Fruit fly (Drosophila melanogaster) whole organism, embryonic: ENCODE results near the gene CG12539.

Experiments
- Atf3 ChIP-seq: fragments of 200-800 bp; sonication (Bioruptor generic); optimal IDR thresholded peaks from 3 replicates; lab custom pipeline; 2016; ENCODE audit warnings: missing biosample characterization, missing genetic modification characterization
- CG10267 ChIP-seq: fragments of 200-800 bp; sonication (Bioruptor generic); optimal IDR thresholded peaks from 2 replicates; lab custom pipeline; 2018; ENCODE audit warnings: missing biosample characterization, mild to moderate bottlenecking, missing genetic modification characterization, moderate library complexity
- CG10274 ChIP-seq: fragments of 200-800 bp; sonication (Bioruptor generic); optimal IDR thresholded peaks from 3 replicates; lab custom pipeline; 2017; ENCODE audit warnings: missing biosample characterization, mild to moderate bottlenecking, missing genetic modification characterization
- CG10366 ChIP-seq: fragments of 200-800 bp; sonication (Bioruptor generic); IDR thresholded peaks from 2 replicates; pipeline ENCODE4 v1.3.6; 2022; ENCODE audit warnings: missing biosample characterization, missing genetic modification characterization
- CG10959 ChIP-seq: fragments of 200-800 bp; sonication (Bioruptor generic); IDR thresholded peaks from 2 replicates; pipeline ENCODE4 v1.3.6; 2022; ENCODE audit warnings: missing biosample characterization, missing genetic modification characterization
- CG11456 ChIP-seq: fragments of 200-800 bp; sonication (Bioruptor generic); IDR thresholded peaks from 3 replicates; pipeline ENCODE4 v1.3.6; 2022; ENCODE audit warnings: missing biosample characterization, missing genetic modification characterization
- CG12071 ChIP-seq: fragments of 200-800 bp; sonication (Bioruptor generic); optimal IDR thresholded peaks from 3 replicates; lab custom pipeline; 2018; ENCODE audit warnings: missing biosample characterization, mild to moderate bottlenecking, missing genetic modification characterization
- CG12155 ChIP-seq: fragments of 200-800 bp; sonication (Bioruptor generic); optimal IDR thresholded peaks from 3 replicates; lab custom pipeline; 2016; ENCODE audit warnings: missing biosample characterization, missing genetic modification characterization
- CG12769 ChIP-seq: fragments of 200-800 bp; sonication (Bioruptor generic); optimal IDR thresholded peaks from 2 replicates; lab custom pipeline; 2019; ENCODE audit warnings: missing biosample characterization, mild to moderate bottlenecking, missing genetic modification characterization, moderate library complexity
- CG14667 ChIP-seq: fragments of 200-800 bp; sonication (Bioruptor generic); IDR thresholded peaks from 2 replicates; pipeline ENCODE4 v1.3.6; 2022; ENCODE audit warnings: missing biosample characterization, missing genetic modification characterization
- CG17612 ChIP-seq: fragments of 200-800 bp; sonication (Bioruptor generic); IDR thresholded peaks from 2 replicates; pipeline ENCODE4 v1.3.6; 2022; ENCODE audit warnings: missing biosample characterization, missing genetic modification characterization
- CG17829 ChIP-seq: fragments of 200-800 bp; optimal IDR thresholded peaks from 2 replicates; lab custom pipeline; 2019; ENCODE audit warnings: missing biosample characterization, mild to moderate bottlenecking, missing genetic modification characterization, moderate library complexity
- CG1792 ChIP-seq: fragments of 200-800 bp; sonication (Bioruptor generic); optimal IDR thresholded peaks from 2 replicates; lab custom pipeline; 2016; ENCODE audit warnings: missing biosample characterization, missing genetic modification characterization
- CG18599 ChIP-seq: fragments of 200-800 bp; sonication (Bioruptor generic); optimal IDR thresholded peaks from 3 replicates; lab custom pipeline; 2017; ENCODE audit warnings: missing biosample characterization, missing genetic modification characterization, mild to moderate bottlenecking, moderate library complexity, missing genetic modification reagents
- CG2116 ChIP-seq: fragments of 200-800 bp; sonication (Bioruptor generic); optimal IDR thresholded peaks from 3 replicates; lab custom pipeline; 2018; ENCODE audit warnings: missing biosample characterization, mild to moderate bottlenecking, missing genetic modification characterization
- CG33557 ChIP-seq: fragments of 200-800 bp; sonication (Bioruptor generic); optimal IDR thresholded peaks from 2 replicates; lab custom pipeline; 2019; ENCODE audit warnings: missing biosample characterization, mild to moderate bottlenecking, missing genetic modification characterization, moderate library complexity
- CG4404 ChIP-seq: fragments of 200-800 bp; sonication (Bioruptor generic); IDR thresholded peaks from 2 replicates; pipeline ENCODE4 v1.3.6; 2022; ENCODE audit warnings: missing biosample characterization, missing genetic modification characterization
- CG4617 ChIP-seq: fragments of 200-800 bp; sonication (Bioruptor generic); optimal IDR thresholded peaks from 3 replicates; lab custom pipeline; 2016; ENCODE audit warnings: missing biosample characterization, missing genetic modification characterization, borderline replicate concordance
- CG5180 ChIP-seq: fragments of 200-800 bp; sonication (Bioruptor generic); optimal IDR thresholded peaks from 3 replicates; lab custom pipeline; 2017; ENCODE audit warnings: missing biosample characterization, missing genetic modification characterization, mild to moderate bottlenecking, moderate library complexity, missing genetic modification reagents
- CG6791 ChIP-seq: fragments of 200-800 bp; sonication (Bioruptor generic); IDR thresholded peaks from 3 replicates; pipeline ENCODE4 v1.3.6; 2022; ENCODE audit warnings: missing biosample characterization, missing genetic modification characterization; ENCODE audit not compliant: partially characterized antibody
- CG9215 ChIP-seq: fragments of 200-800 bp; sonication (Bioruptor generic); IDR thresholded peaks from 2 replicates; pipeline ENCODE4 v1.3.6; 2022; ENCODE audit warnings: missing biosample characterization, missing genetic modification characterization
- CG9437 ChIP-seq: fragments of 200-800 bp; sonication (Bioruptor generic); optimal IDR thresholded peaks from 2 replicates; lab custom pipeline; 2018; ENCODE audit warnings: missing biosample characterization, mild to moderate bottlenecking, missing genetic modification characterization
- CG9797 ChIP-seq: fragments of 200-800 bp; sonication (Bioruptor generic); optimal IDR thresholded peaks from 3 replicates; lab custom pipeline; 2018; ENCODE audit warnings: missing biosample characterization, mild to moderate bottlenecking, missing genetic modification characterization
- D ChIP-seq, 2 experiments: fragments of 200-800 bp in 1 of 2; fragments of >200 bp in 1 of 2; sonication (Bioruptor generic) in 1 of 2; optimal IDR thresholded peaks; 2 replicates in 1 of 2; 3 replicates in 1 of 2; lab custom pipeline; 2017; ENCODE audit warnings: mild to moderate bottlenecking in 1 of 2, missing biosample characterization in 1 of 2, missing genetic modification characterization in 1 of 2, missing genetic modification reagents in 1 of 2
- Dip3 ChIP-seq: fragments of 200-800 bp; sonication (Bioruptor generic); optimal IDR thresholded peaks from 3 replicates; lab custom pipeline; 2016; ENCODE audit warnings: missing biosample characterization, missing genetic modification characterization
- ERR ChIP-seq: fragments of 200-800 bp; sonication (Bioruptor generic); optimal IDR thresholded peaks from 2 replicates; lab custom pipeline; 2016; ENCODE audit warnings: missing biosample characterization, missing genetic modification characterization
- Ets65A ChIP-seq: fragments of 200-800 bp; sonication (Bioruptor generic); peaks from one replicate; lab custom pipeline; 2016; ENCODE audit warnings: missing biosample characterization, missing genetic modification characterization
- Med ChIP-seq: fragments of 200-800 bp; sonication (Bioruptor generic); peaks from one replicate; lab custom pipeline; 2016; ENCODE audit warnings: missing biosample characterization, missing genetic modification characterization, mild to moderate bottlenecking, inconsistent platforms, moderate library complexity
- Scr ChIP-seq: fragments of 200-800 bp; sonication (Bioruptor generic); IDR thresholded peaks from 2 replicates; pipeline ENCODE4 v1.3.6; 2022; ENCODE audit warnings: missing biosample characterization, missing genetic modification characterization; ENCODE audit not compliant: partially characterized antibody
- Sin3A ChIP-seq: fragments of >200 bp; optimal IDR thresholded peaks from 2 replicates; lab custom pipeline; 2018
- Sry-δ ChIP-seq: fragments of 200-800 bp; sonication (Bioruptor generic); optimal IDR thresholded peaks from 2 replicates; lab custom pipeline; 2016; ENCODE audit warnings: missing biosample characterization, missing genetic modification characterization
- TFAM ChIP-seq: fragments of 200-800 bp; sonication (Bioruptor generic); optimal IDR thresholded peaks from 2 replicates; lab custom pipeline; 2017; ENCODE audit warnings: missing biosample characterization, missing genetic modification characterization, inconsistent platforms
- ash1 ChIP-seq: fragments of 200-800 bp; sonication (Bioruptor generic); optimal IDR thresholded peaks from 2 replicates; lab custom pipeline; 2018; ENCODE audit warnings: missing biosample characterization, mild to moderate bottlenecking, missing genetic modification characterization
- bab2 ChIP-seq: fragments of 200-800 bp; sonication (Bioruptor generic); optimal IDR thresholded peaks from 2 replicates; lab custom pipeline; 2016; ENCODE audit warnings: missing biosample characterization, missing genetic modification characterization
- dati ChIP-seq: fragments of 200-800 bp; sonication (Bioruptor generic); IDR thresholded peaks from 2 replicates; pipeline ENCODE4 v1.3.6; 2022; ENCODE audit warnings: missing biosample characterization, missing genetic modification characterization
- exex ChIP-seq: fragments of 200-800 bp; sonication (Bioruptor generic); optimal IDR thresholded peaks from 4 replicates; lab custom pipeline; 2018; ENCODE audit warnings: missing biosample characterization, mild to moderate bottlenecking, missing genetic modification characterization, moderate library complexity
- gcm ChIP-seq: fragments of 200-800 bp; sonication (Bioruptor generic); optimal IDR thresholded peaks from 2 replicates; lab custom pipeline; 2019; ENCODE audit warnings: missing biosample characterization, mild to moderate bottlenecking, missing genetic modification characterization, moderate library complexity
- gt ChIP-seq: fragments of 200-800 bp; sonication (Bioruptor generic); IDR thresholded peaks from 2 replicates; pipeline ENCODE4 v1.3.6; 2022; ENCODE audit warnings: missing biosample characterization, missing genetic modification characterization
- hb ChIP-seq: fragments of 200-800 bp; sonication (Bioruptor generic); IDR thresholded peaks from 3 replicates; pipeline ENCODE4 v1.3.6; 2022; ENCODE audit warnings: missing biosample characterization, missing genetic modification characterization; ENCODE audit not compliant: partially characterized antibody
- hkb ChIP-seq, 2 experiments: fragments of 200-800 bp in 1 of 2; fragments of >200 bp in 1 of 2; sonication (Bioruptor generic) in 1 of 2; IDR thresholded peaks in 1 of 2; optimal IDR thresholded peaks in 1 of 2; 2 replicates each; pipeline versions ENCODE4 v1.3.6 to Lab custom; 2017 to 2022; ENCODE audit warnings: missing biosample characterization in 1 of 2, missing genetic modification characterization in 1 of 2
- insv ChIP-seq, 2 experiments: fragments of 200-800 bp; sonication (Bioruptor generic); optimal IDR thresholded peaks; 3 replicates each; lab custom pipeline; 2016 to 2018; ENCODE audit warnings: missing biosample characterization in 2 of 2, missing genetic modification characterization in 2 of 2
- klu ChIP-seq: fragments of 200-800 bp; sonication (Bioruptor generic); IDR thresholded peaks from 2 replicates; pipeline ENCODE4 v1.3.6; 2022; ENCODE audit warnings: missing biosample characterization, missing genetic modification characterization
- lov ChIP-seq, 2 experiments: fragments of 200-800 bp in 1 of 2; fragments of >200 bp in 1 of 2; sonication (Bioruptor generic) in 1 of 2; IDR thresholded peaks in 1 of 2; optimal IDR thresholded peaks in 1 of 2; 2 replicates in 1 of 2; 3 replicates in 1 of 2; pipeline versions ENCODE4 v1.3.6 to Lab custom; 2017 to 2022; ENCODE audit warnings: missing biosample characterization in 1 of 2, missing genetic modification characterization in 1 of 2
- pb ChIP-seq: fragments of 200-800 bp; sonication (Bioruptor generic); optimal IDR thresholded peaks from 3 replicates; lab custom pipeline; 2016; ENCODE audit warnings: missing biosample characterization, missing genetic modification characterization
- pum ChIP-seq: fragments of 200-800 bp; sonication (Bioruptor generic); optimal IDR thresholded peaks from 2 replicates; lab custom pipeline; 2016; ENCODE audit warnings: missing biosample characterization, missing genetic modification characterization
- sna ChIP-seq: fragments of 200-800 bp; sonication (Bioruptor generic); IDR thresholded peaks from 2 replicates; pipeline ENCODE4 v1.3.6; 2022; ENCODE audit warnings: missing biosample characterization, missing genetic modification characterization; ENCODE audit not compliant: partially characterized antibody
- tap ChIP-seq: fragments of 200-800 bp; optimal IDR thresholded peaks from 3 replicates; lab custom pipeline; 2019; ENCODE audit warnings: missing biosample characterization, mild to moderate bottlenecking, missing genetic modification characterization, moderate library complexity
- unc-4 ChIP-seq: fragments of 200-800 bp; sonication (Bioruptor generic); IDR thresholded peaks from 2 replicates; pipeline ENCODE4 v1.3.6; 2022; ENCODE audit warnings: missing biosample characterization, missing genetic modification characterization; ENCODE audit not compliant: partially characterized antibody
- wek ChIP-seq: fragments of 200-800 bp; sonication (Bioruptor generic); optimal IDR thresholded peaks from 3 replicates; lab custom pipeline; 2018; ENCODE audit warnings: missing biosample characterization, mild to moderate bottlenecking, missing genetic modification characterization, moderate library complexity
- z ChIP-seq: fragments of 200-800 bp; sonication (Bioruptor generic); IDR thresholded peaks from 3 replicates; pipeline ENCODE4 v1.3.6; 2022; ENCODE audit warnings: missing biosample characterization, missing genetic modification characterization

Gene CG12539

dm6 chrX:14805646-14806045 lies 38.9 kb downstream of the CG12539 start (continued):
- TF ChIP-seq CG4617 (no peak), CG2116 (no peak), CG12071 (GFP tag; lab: Kevin White, UChicago) (no peak), CG17612 (GFP tag; lab: Robert Waterston, UW) (no peak), CG4404 (GFP tag; lab: Robert Waterston, UW) (no peak), CG10274 (GFP tag; lab: Kevin White, UChicago) (no peak), CG1792 (GFP tag; lab: Kevin White, UChicago) (no peak), ERR (no peak), klu (GFP tag; lab: Robert Waterston, UW) (no peak), exex (tag; lab: Kevin White, UChicago) (no peak), lov (optimal IDR thresholded peaks at IDR 0.05; lab: Kevin White, UChicago) (no peak), lov (GFP tag; IDR thresholded peaks at IDR 0.05; lab: Robert Waterston, UW) (no peak), gt (no peak), CG5180 (GFP tag; lab: Kevin White, UChicago) (no peak), CG18599 (no peak), ash1 (GFP tag; lab: Kevin White, UChicago) (no peak), Sin3A (lab: Kevin White, UChicago) (no peak), CG6791 (GFP tag; lab: Robert Waterston, UW) (no peak), CG10959 (GFP tag; lab: Robert Waterston, UW) (no peak), Scr (GFP tag; lab: Robert Waterston, UW) (no peak), sna (GFP tag; lab: Robert Waterston, UW) (no peak), Med (GFP tag; lab: Kevin White, UChicago) (peak; percentile 60), CG12155 (GFP tag; lab: Kevin White, UChicago) (no peak), CG33557 (GFP tag; lab: Kevin White, UChicago) (no peak), unc-4 (GFP tag; lab: Robert Waterston, UW) (no peak), pb (GFP tag; lab: Kevin White, UChicago) (no peak), hkb (optimal IDR thresholded peaks at IDR 0.05; lab: Kevin White, UChicago) (no peak), hkb (GFP tag; IDR thresholded peaks at IDR 0.05; lab: Robert Waterston, UW) (0 out of 2 replicates have a peak, but pooled peaks have one; percentile 16), Atf3 (GFP tag; lab: Kevin White, UChicago) (no peak), CG14667 (GFP tag; lab: Robert Waterston, UW) (0 out of 2 replicates have a peak, but pooled peaks have one; percentile 32), Ets65A (GFP tag; lab: Kevin White, UChicago) (no peak), Dip3 (no peak), CG12769 (tag; lab: Kevin White, UChicago) (peak; percentile 4), dati (GFP tag; lab: Robert Waterston, UW) (no peak), wek (GFP tag; lab: Kevin White, UChicago) (no peak), D (optimal IDR thresholded peaks at IDR 0.05; lab: Kevin White, UChicago) (no peak), D (GFP tag; optimal IDR thresholded peaks at IDR 0.05; lab: Kevin White, UChicago) (no peak), bab2 (GFP tag; lab: Kevin White, UChicago) (peak; percentile 23), CG9437 (no peak), CG17829 (tag; lab: Kevin White, UChicago) (no peak), CG10267 (tag; lab: Kevin White, UChicago) (no peak), CG9797 (no peak), tap (no peak), CG10366 (GFP tag; lab: Robert Waterston, UW) (peak; percentile 18; the same call in 1 of the 2 replicates), insv (GFP tag; optimal IDR thresholded peaks at IDR 0.05; lab: Kevin White, UChicago) (no peak), gcm (GFP tag; lab: Kevin White, UChicago) (no peak), CG9215 (GFP tag; lab: Robert Waterston, UW) (no peak), Sry-δ (no peak), TFAM (GFP tag; lab: Kevin White, UChicago) (no peak), hb (GFP tag; lab: Robert Waterston, UW) (no peak), CG11456 (GFP tag; lab: Robert Waterston, UW) (no peak), z (GFP tag; lab: Robert Waterston, UW) (no peak), pum (GFP tag; lab: Kevin White, UChicago) (no peak)
